Worm (Caenorhabditis elegans) whole organism, young adult: Measurements from ENCODE around the gene erfa-1.

Experiments used
- B0035.1 ChIP-seq: sonication (generic microtip); optimal IDR thresholded peaks from 2 replicates; lab custom pipeline; 2016; ENCODE audit warnings: missing genetic modification characterization, mild to moderate bottlenecking, missing compliant biosample characterization, missing genotype, missing genetic modification reagents
- B0261.1 ChIP-seq: sonication (generic microtip); optimal IDR thresholded peaks from 2 replicates; lab custom pipeline; 2016; ENCODE audit warnings: mild to moderate bottlenecking, missing genetic modification characterization, moderate library complexity, missing compliant biosample characterization
- C17E4.6 ChIP-seq: fragments of 200-800 bp; sonication (Bioruptor generic); IDR thresholded peaks from 2 replicates; pipeline ENCODE4 v1.3.6; 2022; ENCODE audit warnings: missing genetic modification reagents, missing genetic modification characterization, missing compliant biosample characterization
- ama-1 ChIP-seq, 3 experiments: fragments of 150-350 bp in 1 of 3; sonication (generic microtip) in 2 of 3; optimal IDR thresholded peaks; 2 replicates each; lab custom pipeline; 2014 to 2018; ENCODE audit warnings: missing biosample characterization in 2 of 3, missing genetic modification characterization in 2 of 3, missing genetic modification reagents in 2 of 3
- aptf-2 ChIP-seq: fragments of 200-800 bp; sonication (Bioruptor generic); conservative IDR thresholded peaks from 2 replicates; pipeline ENCODE4 v1.3.6; 2022; ENCODE audit warnings: missing genetic modification reagents, missing genetic modification characterization, missing compliant biosample characterization
- atf-7 ChIP-seq: sonication (generic microtip); optimal IDR thresholded peaks from 2 replicates; lab custom pipeline; 2017; ENCODE audit warnings: mild to moderate bottlenecking, missing genetic modification characterization, missing compliant biosample characterization
- attf-5 ChIP-seq: fragments of 200-800 bp; sonication (Bioruptor generic); optimal IDR thresholded peaks from 2 replicates; lab custom pipeline; 2018; ENCODE audit warnings: mild to moderate bottlenecking, missing genetic modification characterization, missing compliant biosample characterization
- ceh-58 ChIP-seq: fragments of 200-800 bp; sonication (Bioruptor generic); IDR thresholded peaks from 2 replicates; pipeline ENCODE4 v1.3.6; 2022; ENCODE audit warnings: missing genetic modification characterization, missing compliant biosample characterization
- dox-1 ChIP-seq: fragments of 200-800 bp; sonication (Bioruptor generic); IDR thresholded peaks from 2 replicates; pipeline ENCODE4 v1.3.6; 2022; ENCODE audit warnings: missing genetic modification reagents, missing genetic modification characterization, missing compliant biosample characterization
- fkh-3 ChIP-seq: sonication (generic microtip); optimal IDR thresholded peaks from 2 replicates; lab custom pipeline; 2016; ENCODE audit warnings: mild to moderate bottlenecking, missing genetic modification characterization, missing compliant biosample characterization
- hmg-20 ChIP-seq: fragments of 200-800 bp; sonication (Bioruptor generic); IDR thresholded peaks from 2 replicates; pipeline ENCODE4 v1.3.6; 2022; ENCODE audit warnings: missing genetic modification reagents, missing genetic modification characterization, missing compliant biosample characterization
- lin-35 ChIP-seq, 3 experiments: fragments of 150-350 bp in 2 of 3; sonication (generic microtip) in 1 of 3; optimal IDR thresholded peaks; 2 replicates each; lab custom pipeline; 2014 to 2018; ENCODE audit warnings: missing biosample characterization in 3 of 3, missing genetic modification characterization in 3 of 3, missing genetic modification reagents in 3 of 3
- lir-1 ChIP-seq: fragments of 200-800 bp; sonication (Bioruptor generic); conservative IDR thresholded peaks from 2 replicates; pipeline ENCODE4 v1.3.6; 2022; ENCODE audit warnings: missing genetic modification reagents, missing genetic modification characterization, missing compliant biosample characterization
- madf-8 ChIP-seq: fragments of 200-800 bp; sonication (Bioruptor generic); conservative IDR thresholded peaks from 2 replicates; pipeline ENCODE4 v1.3.6; 2022; ENCODE audit warnings: missing genetic modification reagents, missing genetic modification characterization, missing compliant biosample characterization
- nhr-179 ChIP-seq: sonication (generic microtip); optimal IDR thresholded peaks from 2 replicates; lab custom pipeline; 2016; ENCODE audit warnings: mild to moderate bottlenecking, missing genetic modification characterization, missing compliant biosample characterization
- nhr-27 ChIP-seq: fragments of 200-800 bp; sonication (Bioruptor generic); optimal IDR thresholded peaks from 2 replicates; lab custom pipeline; 2018; ENCODE audit warnings: mild to moderate bottlenecking, missing genetic modification characterization, moderate library complexity, missing compliant biosample characterization
- nhr-80 ChIP-seq: sonication (generic microtip); optimal IDR thresholded peaks from 2 replicates; lab custom pipeline; 2016; ENCODE audit warnings: missing genetic modification characterization, missing compliant biosample characterization
- rpc-1 ChIP-seq, 2 experiments: fragments of 150-350 bp in 1 of 2; sonication (generic microtip) in 1 of 2; optimal IDR thresholded peaks; 2 replicates each; lab custom pipeline; 2014 to 2018; ENCODE audit warnings: missing biosample characterization in 1 of 2, missing genetic modification characterization in 1 of 2, missing genetic modification reagents in 1 of 2, missing genotype in 1 of 2
- sdz-38 ChIP-seq: sonication (generic microtip); optimal IDR thresholded peaks from 2 replicates; lab custom pipeline; 2016; ENCODE audit warnings: missing genotype, missing genetic modification characterization, missing compliant biosample characterization
- ztf-6 ChIP-seq: fragments of 200-800 bp; sonication (Bioruptor generic); IDR thresholded peaks from 2 replicates; pipeline ENCODE4 v1.3.6; 2022; ENCODE audit warnings: missing genetic modification reagents, missing genetic modification characterization, missing compliant biosample characterization

Gene erfa-1

ce11 chrV:6471208-6471607 is 37.3 kb downstream of the erfa-1 start (continued):
- TF ChIP-seq C17E4.6 (GFP tag; lab: Robert Waterston, UW): no peak
- TF ChIP-seq B0261.1 (tag; lab: Kevin White, UChicago): no peak
- no peak for TF ChIP-seq sdz-38 (tag; lab: Kevin White, UChicago)
- no peak for TF ChIP-seq ama-1 (optimal IDR thresholded peaks at IDR 0.05; lab: Kevin White, UChicago)
- no peak for TF ChIP-seq ama-1 (GFP tag; optimal IDR thresholded peaks at IDR 0.05; lab: Kevin White, UChicago)
- TF ChIP-seq, all 124 proteins: peak for 0

ce11 chrV:6476026-6476425 is 42.1 kb downstream of the erfa-1 start:
- no peak for TF ChIP-seq lin-35 (GFP tag; optimal IDR thresholded peaks at IDR 0.05; lab: Kevin White, UChicago)
- peak; percentile 90 for TF ChIP-seq nhr-80
- TF ChIP-seq attf-5: peak; percentile 11
- TF ChIP-seq madf-8 (GFP tag; lab: Robert Waterston, UW): no peak

- no peak for TF ChIP-seq rpc-1 (optimal IDR thresholded peaks at IDR 0.05; lab: Kevin White, UChicago)
- TF ChIP-seq rpc-1 (tag; optimal IDR thresholded peaks at IDR 0.05; lab: Kevin White, UChicago): no peak
- no peak for TF ChIP-seq fkh-3 (tag; lab: Kevin White, UChicago)
- no peak for TF ChIP-seq nhr-27 (tag; lab: Kevin White, UChicago)
- no peak for TF ChIP-seq hmg-20
- no peak for TF ChIP-seq ceh-58
- no peak for TF ChIP-seq atf-7 (tag; lab: Kevin White, UChicago)
- TF ChIP-seq dox-1 (GFP tag; lab: Robert Waterston, UW): no peak
- no peak for TF ChIP-seq aptf-2 (GFP tag; lab: Robert Waterston, UW)
- no peak for TF ChIP-seq B0035.1 (tag; lab: Kevin White, UChicago)
- no peak for TF ChIP-seq lir-1 (GFP tag; lab: Robert Waterston, UW)
- no peak for TF ChIP-seq ztf-6
- TF ChIP-seq nhr-179 (tag; lab: Kevin White, UChicago): no peak
- TF ChIP-seq, all 124 proteins: peak for 0
Measured at ce11 chrV:6485109-6485508, 51.2 kb downstream of the erfa-1 start.
